Worm (Caenorhabditis elegans): ENCODE results near the gene Y54F10BM.13.

DNA sequence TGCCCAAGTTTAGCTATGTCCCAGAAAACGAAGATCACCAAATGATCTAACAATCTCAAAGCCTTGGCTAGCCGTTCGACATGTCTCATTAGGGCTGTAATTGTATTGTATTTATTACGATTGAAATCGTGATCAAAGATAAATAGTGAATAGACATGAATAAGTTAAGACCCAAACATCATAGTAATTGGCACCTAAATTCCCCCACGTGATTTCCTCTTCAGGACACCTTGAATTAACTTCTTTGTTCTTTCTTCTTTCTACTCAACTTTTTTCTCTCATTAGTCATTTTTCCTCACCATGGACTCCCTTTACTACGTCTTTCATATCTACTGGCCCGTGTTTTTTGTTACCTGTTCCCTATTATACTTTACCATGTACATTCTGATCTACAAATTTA, 31.8 kb upstream of the Y54F10BM.13 start, which contains the start of gene srd-69:
- TF ChIP-seq W03F9.2 (tag; optimal IDR thresholded peaks at IDR 0.05), result no peak
- TF ChIP-seq him-1 (tag; optimal IDR thresholded peaks at IDR 0.05), result no peak

Data from whole organism, L4/young adult.